Fruit fly (Drosophila melanogaster): ENCODE results near the gene Taf7.

dm6 chr3R:7944699-7945349 lies 37.7 kb downstream of the Taf7 start:
- no peak for TF ChIP-seq Ets98B (GFP tag; IDR thresholded peaks at IDR 0.05)
- no peak for TF ChIP-seq fd96Ca (GFP tag; IDR thresholded peaks at IDR 0.05)
- no peak for TF ChIP-seq Pif1A (GFP tag; optimal IDR thresholded peaks at IDR 0.05)
- no peak for TF ChIP-seq CG4496 (GFP tag; IDR thresholded peaks at IDR 0.05)
- TF ChIP-seq CG15710 (tag; optimal IDR thresholded peaks at IDR 0.05) = peak; percentile 1
- TF ChIP-seq CG8301 (tag; optimal IDR thresholded peaks at IDR 0.05) = peak; percentile 5
- no peak for TF ChIP-seq CG13204 (GFP tag; optimal IDR thresholded peaks at IDR 0.05)
